Worm (Caenorhabditis elegans) whole organism, L4/young adult: ENCODE data around the gene Y51H7C.10.

Experiments used
- W03F9.2 ChIP-seq: fragments of 150-350 bp; optimal IDR thresholded peaks from 2 replicates; lab custom pipeline; 2014; ENCODE audit warnings: missing biosample characterization, missing genetic modification characterization
- dao-5 ChIP-seq: sonication (generic microtip); optimal IDR thresholded peaks from 2 replicates; lab custom pipeline; 2016; ENCODE audit warnings: missing genotype, missing genetic modification characterization, moderate library complexity, missing compliant biosample characterization
- him-1 ChIP-seq: sonication (generic microtip); optimal IDR thresholded peaks from 2 replicates; lab custom pipeline; 2016; ENCODE audit warnings: missing genotype, missing genetic modification reagents, missing genetic modification characterization, missing compliant biosample characterization

The Y51H7C.10 gene

DNA sequence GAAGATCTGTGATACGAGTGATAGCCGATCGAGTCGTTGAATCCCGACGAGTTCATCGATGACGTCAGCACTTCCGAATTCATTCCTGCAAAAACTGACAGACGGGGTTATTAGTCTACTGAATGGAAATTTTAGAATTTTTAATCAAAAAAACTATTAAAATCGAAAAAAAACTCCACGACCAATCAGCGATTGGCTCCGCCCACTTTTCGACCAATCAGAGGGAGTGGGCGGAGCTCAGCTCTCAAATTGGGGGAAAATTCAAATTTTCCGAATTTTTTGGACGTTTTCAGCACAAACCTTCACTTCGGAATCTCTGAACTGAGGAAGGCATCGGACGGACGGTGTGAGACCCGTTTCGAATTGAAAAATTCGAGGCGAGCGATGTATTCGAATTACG, 50.6 kb downstream of the Y51H7C.10 start:
- no peak for TF ChIP-seq dao-5 (tag; lab: Kevin White, UChicago)
- no peak for TF ChIP-seq him-1 (tag; lab: Kevin White, UChicago)

DNA sequence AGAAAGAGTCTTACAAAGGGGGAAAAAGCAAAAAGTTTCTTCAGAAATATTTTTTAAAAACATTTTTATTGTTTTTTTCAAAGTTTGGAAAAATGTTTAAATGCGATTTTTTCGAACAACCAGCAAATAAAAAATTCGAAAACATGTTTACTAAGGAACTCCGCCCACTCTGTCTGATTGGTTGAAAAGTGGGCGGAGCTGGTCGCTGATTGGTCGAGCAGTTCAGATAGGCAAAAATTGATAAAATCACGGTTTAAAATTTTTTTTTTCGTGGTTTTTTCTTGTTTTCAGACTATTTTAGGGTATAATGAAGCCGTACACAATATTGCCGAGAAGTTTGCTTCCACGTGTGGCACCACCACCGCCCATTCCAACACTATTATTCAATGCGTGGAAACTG, 51.4 kb downstream of the Y51H7C.10 start:
- TF ChIP-seq him-1 (tag; lab: Kevin White, UChicago) (no peak), dao-5 (tag; lab: Kevin White, UChicago) (no peak), W03F9.2 (tag; lab: Kevin White, UChicago) (no peak)

- no peak for TF ChIP-seq him-1 (tag; lab: Kevin White, UChicago)
- no peak for TF ChIP-seq dao-5 (tag; lab: Kevin White, UChicago)
- TF ChIP-seq W03F9.2 (tag; lab: Kevin White, UChicago): no peak
These were observed 52.0 kb downstream of the Y51H7C.10 start for ce11 chrII:1371533-1371932.
